Worm (Caenorhabditis elegans): ENCODE measurements around the gene slc-25A18.2.
A peak's percentile ranks its signal among the peaks of the same experiment; 100 is the strongest.

slc-25A18.2 gene

ce11 chrIV:7453661-7454159, 21.1 kb upstream of the slc-25A18.2 start:
- peak; percentile 43 for TF ChIP-seq unc-42 (tag; optimal IDR thresholded peaks at IDR 0.05)
- TF ChIP-seq ceh-31 (tag; optimal IDR thresholded peaks at IDR 0.05): peak; percentile 32
- TF ChIP-seq ceh-30 (tag; optimal IDR thresholded peaks at IDR 0.05): no peak
- TF ChIP-seq ceh-14 (tag; optimal IDR thresholded peaks at IDR 0.05): peak; percentile 21

ce11 chrIV:7454890-7455289, 20.0 kb upstream of the slc-25A18.2 start:
- no peak for TF ChIP-seq dmd-4 (tag; optimal IDR thresholded peaks at IDR 0.05; ENCODE audit: borderline replicate concordance)
- TF ChIP-seq sdc-2 (tag; optimal IDR thresholded peaks at IDR 0.05): no peak
- no peak for TF ChIP-seq hlh-8 (tag; optimal IDR thresholded peaks at IDR 0.05)
- no peak for TF ChIP-seq syd-9 (tag; optimal IDR thresholded peaks at IDR 0.05)
- TF ChIP-seq ref-2 (tag; optimal IDR thresholded peaks at IDR 0.05): peak; percentile 6
- no peak for TF ChIP-seq ceh-2 (tag; optimal IDR thresholded peaks at IDR 0.05)
- TF ChIP-seq ztf-16 (tag; optimal IDR thresholded peaks at IDR 0.05): no peak
- no peak for TF ChIP-seq fkh-6 (tag; optimal IDR thresholded peaks at IDR 0.05)
- TF ChIP-seq ceh-31 (tag; optimal IDR thresholded peaks at IDR 0.05): peak; percentile 3
- TF ChIP-seq hlh-6 (tag; optimal IDR thresholded peaks at IDR 0.05): no peak
- no peak for TF ChIP-seq ttx-3 (tag; optimal IDR thresholded peaks at IDR 0.05)
- no peak for TF ChIP-seq sox-2 (GFP tag; IDR thresholded peaks at IDR 0.05)

ce11 chrIV:7456225-7456624, 18.6 kb upstream of the slc-25A18.2 start, which contains the start of gene F13B6.1:
Gene F13B6.1 (plus strand): TSS chrIV:7456525.
- no peak for TF ChIP-seq unc-86 (tag; optimal IDR thresholded peaks at IDR 0.05)
- no peak for TF ChIP-seq sox-4 (tag; optimal IDR thresholded peaks at IDR 0.05)
- no peak for TF ChIP-seq elt-2 (tag; optimal IDR thresholded peaks at IDR 0.05)
- TF ChIP-seq pqm-1 (tag; optimal IDR thresholded peaks at IDR 0.05): no peak
- no peak for TF ChIP-seq ceh-31 (tag; optimal IDR thresholded peaks at IDR 0.05)
- no peak for TF ChIP-seq K02D7.2 (tag; optimal IDR thresholded peaks at IDR 0.05)
- no peak for TF ChIP-seq ama-1 (optimal IDR thresholded peaks at IDR 0.05)
- TF ChIP-seq nhr-232 (tag; optimal IDR thresholded peaks at IDR 0.05): no peak
- no peak for TF ChIP-seq F13H6.1 (tag; optimal IDR thresholded peaks at IDR 0.05)
- TF ChIP-seq mec-3 (tag; optimal IDR thresholded peaks at IDR 0.05; ENCODE audit: borderline replicate concordance): no peak
- TF ChIP-seq pros-1 (tag; optimal IDR thresholded peaks at IDR 0.05): no peak

- TF ChIP-seq nhr-11 (tag; optimal IDR thresholded peaks at IDR 0.05): no peak
- no peak for TF ChIP-seq pha-2 (tag; optimal IDR thresholded peaks at IDR 0.05)
- no peak for TF ChIP-seq F13H6.1 (tag; optimal IDR thresholded peaks at IDR 0.05)
- no peak for TF ChIP-seq sox-4 (tag; optimal IDR thresholded peaks at IDR 0.05)
- no peak for TF ChIP-seq unc-3 (GFP tag; conservative IDR thresholded peaks at IDR 0.05)
- no peak for TF ChIP-seq unc-3 (tag; optimal IDR thresholded peaks at IDR 0.05)
- no peak for TF ChIP-seq K09A11.1 (tag; optimal IDR thresholded peaks at IDR 0.05; ENCODE audit: insufficient read depth)
- no peak for TF ChIP-seq hlh-30 (tag; optimal IDR thresholded peaks at IDR 0.05; ENCODE audit: insufficient read depth)
- TF ChIP-seq syd-9 (tag; optimal IDR thresholded peaks at IDR 0.05): no peak
- no peak for TF ChIP-seq odd-2 (tag; optimal IDR thresholded peaks at IDR 0.05)
- no peak for TF ChIP-seq hlh-13 (GFP tag; optimal IDR thresholded peaks at IDR 0.05)
- no peak for TF ChIP-seq nhr-232 (tag; optimal IDR thresholded peaks at IDR 0.05)
- TF ChIP-seq lim-6 (tag; optimal IDR thresholded peaks at IDR 0.05): no peak
- TF ChIP-seq nfya-1 (tag; optimal IDR thresholded peaks at IDR 0.05): no peak
- no peak for TF ChIP-seq fkh-10 (GFP tag; optimal IDR thresholded peaks at IDR 0.05)
- TF ChIP-seq fkh-6 (tag; optimal IDR thresholded peaks at IDR 0.05): no peak
- no peak for TF ChIP-seq mec-3 (tag; optimal IDR thresholded peaks at IDR 0.05; ENCODE audit: borderline replicate concordance)
- no peak for TF ChIP-seq pat-9 (tag; optimal IDR thresholded peaks at IDR 0.05)
- no peak for TF ChIP-seq lin-11 (tag; optimal IDR thresholded peaks at IDR 0.05)
- no peak for TF ChIP-seq ceh-31 (tag; optimal IDR thresholded peaks at IDR 0.05)
- no peak for TF ChIP-seq Y22D7AL.16 (tag; optimal IDR thresholded peaks at IDR 0.05)
These were observed 14.6 kb upstream of the slc-25A18.2 start, which contains the start of gene F13B6.2 for ce11 chrIV:7460225-7460624. Gene F13B6.2 (minus strand): TSS chrIV:7460325.
